Worm (Caenorhabditis elegans) whole organism, early embryonic: ENCODE results near the gene memo-1.

ENCODE experiments used
- F13C5.2 ChIP-seq: sonication (generic microtip); optimal IDR thresholded peaks from 2 replicates; lab custom pipeline; 2017; ENCODE audit warnings: mild to moderate bottlenecking, missing genetic modification characterization, inconsistent platforms, missing compliant biosample characterization
- ama-1 ChIP-seq: fragments of 150-350 bp; optimal IDR thresholded peaks from 2 replicates; lab custom pipeline; 2014
- ceh-13 ChIP-seq: fragments of 200-800 bp; sonication (Bioruptor generic); optimal IDR thresholded peaks from 2 replicates; lab custom pipeline; 2018; ENCODE audit warnings: mild to moderate bottlenecking, missing genetic modification characterization, missing compliant biosample characterization
- flt-1 ChIP-seq: fragments of 200-800 bp; sonication (Bioruptor generic); IDR thresholded peaks from 2 replicates; pipeline ENCODE4 v1.3.6; 2022; ENCODE audit warnings: missing genetic modification characterization, missing compliant biosample characterization
- hmg-4 ChIP-seq: fragments of 200-800 bp; sonication (Bioruptor generic); optimal IDR thresholded peaks from 2 replicates; lab custom pipeline; 2018; ENCODE audit warnings: mild to moderate bottlenecking, missing genetic modification characterization, missing compliant biosample characterization
- hnd-1 ChIP-seq: sonication (generic microtip); optimal IDR thresholded peaks from 2 replicates; lab custom pipeline; 2016; ENCODE audit warnings: missing genetic modification characterization, missing compliant biosample characterization
- scrt-1 ChIP-seq: fragments of 200-800 bp; sonication (Bioruptor generic); IDR thresholded peaks from 2 replicates; pipeline ENCODE4 v1.3.6; 2022; ENCODE audit warnings: missing genetic modification characterization, missing compliant biosample characterization

DNA sequence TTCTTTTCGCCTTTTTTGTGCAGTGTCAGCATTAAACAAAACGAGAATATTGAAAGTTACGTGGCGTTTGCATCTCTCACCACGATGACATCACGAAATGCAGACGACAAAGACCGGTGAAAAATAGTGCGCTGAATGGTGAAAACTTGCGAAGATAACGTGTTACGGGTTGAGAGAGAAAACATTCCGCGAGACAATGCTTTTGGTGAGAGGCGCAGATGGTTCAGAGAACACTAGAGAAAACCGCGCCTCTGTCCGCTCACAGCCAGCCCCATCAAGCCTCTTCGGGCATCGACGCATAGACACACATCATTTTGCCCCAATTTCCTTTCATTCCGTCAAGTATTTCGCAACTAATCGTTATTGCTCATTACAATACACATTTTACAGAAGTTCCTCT lies 7.6 kb upstream of the memo-1 start, which contains the start of the genes C37C3.9 and C37C3.18:
- TF ChIP-seq ama-1 (lab: Kevin White, UChicago) (no peak), hmg-4 (peak; percentile 25), scrt-1 (GFP tag; lab: Robert Waterston, UW) (no peak), flt-1 (GFP tag; lab: Robert Waterston, UW) (no peak), hnd-1 (tag; lab: Kevin White, UChicago) (no peak), ceh-13 (GFP tag; lab: Kevin White, UChicago) (no peak), F13C5.2 (tag; lab: Kevin White, UChicago) (peak; percentile 75)
